Fruit fly (Drosophila melanogaster) whole organism, adult: ENCODE results near the gene CG11409.

Experiments used
- CG14711 ChIP-seq: fragments of 200-800 bp; sonication (Bioruptor generic); optimal IDR thresholded peaks from 2 replicates; lab custom pipeline; 2018; ENCODE audit warnings: missing biosample characterization, mild to moderate bottlenecking, missing genetic modification characterization, moderate library complexity
- CG5204 ChIP-seq: fragments of 200-800 bp; sonication (Bioruptor generic); optimal IDR thresholded peaks from 2 replicates; lab custom pipeline; 2016; ENCODE audit warnings: missing biosample characterization, missing genetic modification characterization
- cic ChIP-seq: fragments of 200-800 bp; sonication (Bioruptor generic); optimal IDR thresholded peaks from 2 replicates; lab custom pipeline; 2017; ENCODE audit warnings: missing biosample characterization, mild to moderate bottlenecking, missing genetic modification characterization, moderate library complexity

- TF ChIP-seq cic (GFP tag; lab: Kevin White, UChicago) (no peak), CG5204 (GFP tag; lab: Kevin White, UChicago) (no peak), CG14711 (tag; lab: Kevin White, UChicago) (peak; percentile 24)
These were observed 28.9 kb upstream of the CG11409 start, which contains the start of gene ssx for dm6 chrX:1370104-1370802.
